Worm (Caenorhabditis elegans): ENCODE results near the gene F58G1.3.
A peak's percentile ranks its signal among the peaks of the same experiment; 100 is the strongest.

F58G1.3 gene

ce11 chrII:12928241-12928640, at the start of gene F58G1.3:
TSS of gene F58G1.3 (minus strand) at chrII:12928341.
- TF ChIP-seq ceh-83 (GFP tag; optimal IDR thresholded peaks at IDR 0.05) = no peak
- TF ChIP-seq mab-5 (tag; optimal IDR thresholded peaks at IDR 0.05) = no peak
- no peak for TF ChIP-seq mls-2 (tag; optimal IDR thresholded peaks at IDR 0.05)

DNA sequence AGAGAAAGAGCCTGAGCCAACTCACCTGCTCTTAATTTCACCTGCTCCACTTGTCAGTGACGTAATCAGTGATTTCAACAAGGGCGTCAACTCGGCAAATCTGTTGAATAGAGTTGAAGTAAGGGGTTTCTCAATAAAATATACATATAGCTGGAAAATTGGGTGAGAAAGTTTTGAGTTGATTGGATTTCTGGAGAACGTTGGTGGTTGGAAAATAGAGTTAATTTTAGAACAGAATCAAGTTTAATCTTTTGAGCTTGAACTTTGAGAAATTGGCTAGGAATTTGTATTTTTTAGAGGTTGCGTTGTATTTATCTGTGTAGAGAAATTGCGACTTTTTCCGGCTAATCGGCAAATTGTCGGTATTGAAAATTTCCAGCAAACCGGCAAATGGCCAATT, 41.5 kb upstream of the F58G1.3 start, which contains the start of gene Y38F1A.4:
Y38F1A.4 (minus strand) TSS at position 101 of the 400 bp plus-strand sequence.
- peak; percentile 1 for TF ChIP-seq zip-8 (tag; optimal IDR thresholded peaks at IDR 0.05)
- no peak for TF ChIP-seq ham-2 (GFP tag; optimal IDR thresholded peaks at IDR 0.05)

- TF ChIP-seq nhr-28 (tag; optimal IDR thresholded peaks at IDR 0.05) = no peak
- peak; percentile 56 for TF ChIP-seq ceh-83 (GFP tag; optimal IDR thresholded peaks at IDR 0.05)
- TF ChIP-seq lin-32 (GFP tag; optimal IDR thresholded peaks at IDR 0.05) = no peak
- TF ChIP-seq flh-1 (GFP tag; optimal IDR thresholded peaks at IDR 0.05) = no peak
- TF ChIP-seq unc-120 (tag; optimal IDR thresholded peaks at IDR 0.05; ENCODE audit: poor library complexity, severe bottlenecking) = no peak
Observed at ce11 chrII:12968448-12968969, 40.4 kb upstream of the F58G1.3 start.

- no peak for TF ChIP-seq elt-3 (tag; optimal IDR thresholded peaks at IDR 0.05)
- TF ChIP-seq zip-8 (tag; optimal IDR thresholded peaks at IDR 0.05) = peak; percentile 100
- TF ChIP-seq mls-2 (tag; optimal IDR thresholded peaks at IDR 0.05) = no peak
Observed at ce11 chrII:12966274-12966673, 38.1 kb upstream of the F58G1.3 start.

- TF ChIP-seq cnd-1 (tag; optimal IDR thresholded peaks at IDR 0.05) = no peak
- no peak for TF ChIP-seq unc-120 (tag; optimal IDR thresholded peaks at IDR 0.05; ENCODE audit: poor library complexity, severe bottlenecking)
- no peak for TF ChIP-seq ceh-83 (GFP tag; optimal IDR thresholded peaks at IDR 0.05)
- TF ChIP-seq tbx-8 (GFP tag; optimal IDR thresholded peaks at IDR 0.05) = no peak
Observed at ce11 chrII:12965589-12965988, 37.4 kb upstream of the F58G1.3 start.

DNA sequence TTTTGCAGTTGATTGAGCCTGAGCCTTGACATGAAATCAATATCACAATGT, 37.2 kb upstream of the F58G1.3 start, which contains the start of gene ptr-18:
ptr-18 (plus strand) TSS at position 9 of the 51 bp plus-strand sequence.
- no peak for TF ChIP-seq hlh-1 (tag; optimal IDR thresholded peaks at IDR 0.05)
- TF ChIP-seq drap-1 (GFP tag; optimal IDR thresholded peaks at IDR 0.05) = no peak
- no peak for TF ChIP-seq nhr-28 (tag; optimal IDR thresholded peaks at IDR 0.05)
- no peak for TF ChIP-seq lin-13 (tag; optimal IDR thresholded peaks at IDR 0.05)
- TF ChIP-seq elt-3 (tag; optimal IDR thresholded peaks at IDR 0.05) = no peak
- TF ChIP-seq unc-39 (tag; optimal IDR thresholded peaks at IDR 0.05) = no peak
- no peak for TF ChIP-seq ceh-39 (tag; optimal IDR thresholded peaks at IDR 0.05)
- TF ChIP-seq sem-2 (GFP tag; optimal IDR thresholded peaks at IDR 0.05) = no peak
- no peak for TF ChIP-seq sptf-1 (tag; optimal IDR thresholded peaks at IDR 0.05)
- TF ChIP-seq nhr-76 (tag; optimal IDR thresholded peaks at IDR 0.05) = no peak
- no peak for TF ChIP-seq zip-8 (tag; optimal IDR thresholded peaks at IDR 0.05)
- no peak for TF ChIP-seq lsy-2 (tag; optimal IDR thresholded peaks at IDR 0.05)
- TF ChIP-seq lin-32 (GFP tag; optimal IDR thresholded peaks at IDR 0.05) = no peak
- no peak for TF ChIP-seq ham-2 (GFP tag; optimal IDR thresholded peaks at IDR 0.05)
- no peak for TF ChIP-seq nhr-12 (tag; optimal IDR thresholded peaks at IDR 0.05)
- TF ChIP-seq blmp-1 (tag; optimal IDR thresholded peaks at IDR 0.05) = no peak
- no peak for TF ChIP-seq unc-62 (GFP tag; optimal IDR thresholded peaks at IDR 0.05)
- TF ChIP-seq mab-5 (tag; optimal IDR thresholded peaks at IDR 0.05) = no peak
- no peak for TF ChIP-seq M03D4.4 (tag; optimal IDR thresholded peaks at IDR 0.05)

- TF ChIP-seq M03D4.4 (tag; optimal IDR thresholded peaks at IDR 0.05) = no peak
- TF ChIP-seq elt-1 (tag; optimal IDR thresholded peaks at IDR 0.05; ENCODE audit: borderline replicate concordance, insufficient read depth) = peak; percentile 90
Observed at ce11 chrII:12965138-12965537, 37.0 kb upstream of the F58G1.3 start.

DNA sequence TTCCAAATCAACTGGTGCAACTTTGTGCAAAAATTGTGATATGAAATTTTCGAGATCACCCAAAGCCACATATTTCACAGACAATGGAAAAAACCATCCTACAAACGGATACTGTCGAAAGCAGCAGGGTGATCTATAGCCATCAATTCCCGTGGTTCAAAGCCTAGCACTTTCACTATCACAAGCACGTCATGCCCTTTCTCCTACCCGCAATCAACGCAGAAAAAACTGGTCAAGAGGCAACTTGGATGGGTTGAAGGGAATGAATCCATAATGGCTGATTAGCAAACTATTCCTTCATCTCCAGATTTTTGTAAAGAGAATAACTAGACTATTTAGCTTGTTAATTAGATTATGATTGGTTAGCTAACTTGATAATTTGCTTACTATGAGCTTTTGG, 33.6 kb upstream of the F58G1.3 start:
- no peak for TF ChIP-seq nhr-28 (tag; optimal IDR thresholded peaks at IDR 0.05)
- TF ChIP-seq pha-4 (tag; optimal IDR thresholded peaks at IDR 0.05) = no peak
- TF ChIP-seq blmp-1 (tag; optimal IDR thresholded peaks at IDR 0.05) = no peak

Measured in whole organism, mixed stage, embryonic.